Worm (Caenorhabditis elegans) whole organism, L1 larva: ENCODE results near the gene gln-2.

Source experiments
- efl-1 ChIP-seq, 4 experiments: fragments of 150-350 bp; optimal IDR thresholded peaks in 3 of 4; peaks in 1 of 4; 1 replicate in 1 of 4; 2 replicates in 3 of 4; lab custom pipeline; 2014; ENCODE audit warnings: missing biosample characterization in 2 of 4, missing genetic modification characterization in 2 of 4, missing genetic modification reagents in 2 of 4
- elt-2 ChIP-seq: sonication (generic microtip); optimal IDR thresholded peaks from 2 replicates; lab custom pipeline; 2016; ENCODE audit warnings: missing genetic modification characterization, mild to moderate bottlenecking, inconsistent platforms, missing compliant biosample characterization, missing genetic modification reagents
- lin-14 ChIP-seq: fragments of 200-800 bp; sonication (Bioruptor generic); optimal IDR thresholded peaks from 2 replicates; lab custom pipeline; 2018; ENCODE audit warnings: mild to moderate bottlenecking, missing genetic modification characterization, moderate library complexity, missing compliant biosample characterization
- nhr-11 ChIP-seq: fragments of 150-350 bp; optimal IDR thresholded peaks from 2 replicates; lab custom pipeline; 2014; ENCODE audit warnings: missing biosample characterization, missing genetic modification characterization
- nhr-85 ChIP-seq: sonication (generic microtip); peaks from one replicate; lab custom pipeline; 2016; ENCODE audit warnings: missing genetic modification characterization, inconsistent platforms, missing compliant biosample characterization
- tlp-1 ChIP-seq: fragments of 150-350 bp; optimal IDR thresholded peaks from 2 replicates; lab custom pipeline; 2014; ENCODE audit warnings: missing biosample characterization, missing genetic modification characterization

gln-2 gene

DNA sequence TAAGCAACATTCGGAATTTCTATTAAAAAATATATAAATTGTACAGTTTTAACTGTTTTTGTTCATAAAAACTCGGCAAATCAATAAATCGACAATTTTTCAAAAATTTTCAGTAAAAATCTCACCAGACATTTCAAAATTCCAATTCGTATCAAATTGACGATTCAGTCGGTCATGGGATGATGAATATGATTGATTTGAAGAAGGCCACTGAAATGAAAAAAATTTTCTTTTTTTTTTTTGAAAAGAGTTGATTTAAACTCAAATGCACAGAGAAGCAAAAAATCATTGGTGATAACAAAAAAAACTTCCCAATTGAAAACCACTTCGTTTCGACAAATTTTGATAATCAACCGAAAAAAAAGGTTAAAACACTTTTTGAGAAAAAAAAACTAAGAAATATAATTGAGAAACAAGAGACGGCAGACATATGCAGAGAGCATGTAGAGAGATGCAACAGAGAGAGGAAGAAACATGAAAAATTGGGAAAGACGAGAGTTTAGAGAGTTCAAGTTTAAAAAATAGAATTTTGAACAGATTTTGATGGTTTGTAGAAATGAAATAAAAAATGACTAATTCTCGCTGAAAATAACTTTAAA, 40.8 kb downstream of the gln-2 start:
- TF ChIP-seq nhr-11 (tag; lab: Kevin White, UChicago) (no peak), elt-2 (peak; percentile 52), lin-14 (GFP tag; lab: Kevin White, UChicago) (peak; percentile 21), nhr-85 (tag; lab: Kevin White, UChicago) (peak; percentile 18)

DNA sequence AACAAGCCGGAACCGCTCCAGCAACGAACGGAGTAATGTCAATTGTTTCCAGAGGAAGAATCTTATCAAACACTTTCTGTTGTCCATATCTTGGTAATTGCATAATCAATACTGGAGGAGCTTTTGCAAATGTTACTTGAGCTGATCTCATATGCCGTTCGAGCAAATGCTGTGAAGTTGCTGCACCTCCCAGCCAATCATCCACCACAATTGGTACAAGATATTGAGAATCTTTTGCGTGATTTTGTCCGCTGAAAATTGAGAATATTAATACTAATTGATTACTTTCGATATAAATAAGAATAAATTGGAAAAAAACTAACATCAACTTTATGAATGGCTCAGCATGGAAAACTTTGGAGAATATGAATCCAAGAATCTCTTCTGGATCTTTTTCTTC, 44.9 kb downstream of the gln-2 start:
- TF ChIP-seq tlp-1 (tag; lab: Kevin White, UChicago) (no peak), efl-1 (optimal IDR thresholded peaks at IDR 0.05; lab: Kevin White, UChicago) (no peak), efl-1 (GFP tag; optimal IDR thresholded peaks at IDR 0.05 in 1 of 2; lab: Kevin White, UChicago) (peak in 1 of 2 experiments; percentile 82)
